Worm (Caenorhabditis elegans) whole organism, L3 larva: ENCODE results near the gene ttr-2.
A peak's percentile ranks its signal among the peaks of the same experiment; 100 is the strongest.

Source experiments
- ZK546.5 ChIP-seq: sonication (generic microtip); optimal IDR thresholded peaks from 2 replicates; lab custom pipeline; 2017; ENCODE audit warnings: missing biosample characterization, missing genetic modification characterization
- aly-2 ChIP-seq: fragments of 150-350 bp; optimal IDR thresholded peaks from 2 replicates; lab custom pipeline; 2014; ENCODE audit warnings: missing biosample characterization, missing genetic modification characterization
- ceh-16 ChIP-seq: sonication (generic microtip); optimal IDR thresholded peaks from 2 replicates; lab custom pipeline; 2017; ENCODE audit warnings: missing biosample characterization, missing genetic modification characterization
- ceh-28 ChIP-seq: fragments of 150-350 bp; optimal IDR thresholded peaks from 2 replicates; lab custom pipeline; 2014; ENCODE audit warnings: missing biosample characterization, missing genetic modification reagents, missing genetic modification characterization
- ceh-82 ChIP-seq: fragments of 150-350 bp; optimal IDR thresholded peaks from 2 replicates; lab custom pipeline; 2014; ENCODE audit warnings: missing biosample characterization, missing genetic modification characterization
- ceh-9 ChIP-seq: sonication (generic microtip); optimal IDR thresholded peaks from 2 replicates; lab custom pipeline; 2018; ENCODE audit warnings: missing biosample characterization, missing genetic modification characterization
- daf-12 ChIP-seq: fragments of 150-350 bp; optimal IDR thresholded peaks from 2 replicates; lab custom pipeline; 2014; ENCODE audit warnings: missing biosample characterization, missing genetic modification reagents, missing genetic modification characterization
- egl-5 ChIP-seq: fragments of 150-350 bp; optimal IDR thresholded peaks from 2 replicates; lab custom pipeline; 2017; ENCODE audit warnings: missing biosample characterization, missing genetic modification reagents, missing genetic modification characterization, inconsistent platforms
- elt-2 ChIP-seq: sonication (generic microtip); optimal IDR thresholded peaks from 2 replicates; lab custom pipeline; 2016; ENCODE audit warnings: missing genetic modification reagents, mild to moderate bottlenecking, missing genetic modification characterization, missing compliant biosample characterization
- elt-3 ChIP-seq, 3 experiments: fragments of 150-350 bp in 1 of 3; sonication (generic microtip) in 2 of 3; optimal IDR thresholded peaks; 2 replicates in 2 of 3; 4 replicates in 1 of 3; lab custom pipeline; 2014 to 2017; ENCODE audit warnings: missing biosample characterization in 3 of 3, missing genetic modification characterization in 3 of 3
- eor-1 ChIP-seq, 2 experiments: fragments of 150-350 bp; optimal IDR thresholded peaks; 2 replicates each; lab custom pipeline; 2014 to 2018; ENCODE audit warnings: missing biosample characterization in 2 of 2, missing genetic modification characterization in 2 of 2
- fkh-10 ChIP-seq: sonication (generic microtip); optimal IDR thresholded peaks from 2 replicates; lab custom pipeline; 2017; ENCODE audit warnings: missing biosample characterization, missing genetic modification reagents, missing genetic modification characterization
- fkh-2 ChIP-seq: fragments of 150-350 bp; optimal IDR thresholded peaks from 2 replicates; lab custom pipeline; 2014; ENCODE audit warnings: missing biosample characterization, missing genetic modification reagents, missing genetic modification characterization
- fos-1 ChIP-seq: fragments of 150-350 bp; optimal IDR thresholded peaks from 2 replicates; lab custom pipeline; 2014; ENCODE audit warnings: missing biosample characterization, missing genetic modification characterization
- hmg-11 ChIP-seq: sonication (generic microtip); optimal IDR thresholded peaks from 2 replicates; lab custom pipeline; 2016; ENCODE audit warnings: missing genetic modification characterization, missing compliant biosample characterization
- jun-1 ChIP-seq: fragments of 150-350 bp; optimal IDR thresholded peaks from 2 replicates; lab custom pipeline; 2014; ENCODE audit warnings: missing biosample characterization, missing genetic modification reagents, missing genetic modification characterization
- lin-15B ChIP-seq: fragments of 150-350 bp; optimal IDR thresholded peaks from 2 replicates; lab custom pipeline; 2014; ENCODE audit warnings: missing biosample characterization, missing genetic modification characterization
- lin-39 ChIP-seq: fragments of 150-350 bp; optimal IDR thresholded peaks from 2 replicates; lab custom pipeline; 2018; ENCODE audit warnings: missing biosample characterization, missing genetic modification reagents, missing genetic modification characterization
- lsy-12 ChIP-seq: sonication (generic microtip); optimal IDR thresholded peaks from 2 replicates; lab custom pipeline; 2016; ENCODE audit warnings: mild to moderate bottlenecking, missing genetic modification characterization, missing compliant biosample characterization
- mml-1 ChIP-seq: fragments of 150-350 bp; sonication (generic microtip); optimal IDR thresholded peaks from 3 replicates; lab custom pipeline; 2014; ENCODE audit warnings: missing biosample characterization, missing genetic modification characterization
- nfya-1 ChIP-seq: sonication (generic microtip); optimal IDR thresholded peaks from 2 replicates; lab custom pipeline; 2017; ENCODE audit warnings: missing genetic modification characterization, mild to moderate bottlenecking, missing compliant biosample characterization, antibody characterized with exemption, moderate library complexity; ENCODE audit not compliant: insufficient read depth
- nhr-23 ChIP-seq: fragments of 150-350 bp; optimal IDR thresholded peaks from 2 replicates; lab custom pipeline; 2014; ENCODE audit warnings: missing biosample characterization, missing genetic modification reagents, missing genetic modification characterization
- nhr-237 ChIP-seq: fragments of 150-350 bp; optimal IDR thresholded peaks from 2 replicates; lab custom pipeline; 2014; ENCODE audit warnings: missing biosample characterization, missing genetic modification characterization
- nhr-67 ChIP-seq: fragments of 150-350 bp; optimal IDR thresholded peaks from 2 replicates; lab custom pipeline; 2014; ENCODE audit warnings: missing biosample characterization, missing genetic modification characterization
- pha-4 ChIP-seq: fragments of 150-350 bp; optimal IDR thresholded peaks from 2 replicates; lab custom pipeline; 2014; ENCODE audit warnings: missing biosample characterization, missing genetic modification reagents, missing genetic modification characterization
- pqm-1 ChIP-seq: fragments of 150-350 bp; optimal IDR thresholded peaks from 2 replicates; lab custom pipeline; 2017; ENCODE audit warnings: missing biosample characterization, missing genetic modification characterization, inconsistent platforms
- skn-1 ChIP-seq: fragments of 150-350 bp; optimal IDR thresholded peaks from 2 replicates; lab custom pipeline; 2014; ENCODE audit warnings: missing biosample characterization, missing genetic modification characterization
- snpc-4 ChIP-seq: fragments of 150-350 bp; optimal IDR thresholded peaks from 2 replicates; lab custom pipeline; 2014; ENCODE audit warnings: missing biosample characterization, missing genetic modification characterization
- tbx-2 ChIP-seq: sonication (generic microtip); optimal IDR thresholded peaks from 2 replicates; lab custom pipeline; 2016; ENCODE audit warnings: mild to moderate bottlenecking, missing genetic modification characterization, missing compliant biosample characterization
- unc-62 ChIP-seq: fragments of 150-350 bp; sonication (generic microtip); optimal IDR thresholded peaks from 4 replicates; lab custom pipeline; 2014; ENCODE audit warnings: missing biosample characterization, missing genetic modification reagents, missing genetic modification characterization
- zag-1 ChIP-seq: fragments of 150-350 bp; optimal IDR thresholded peaks from 2 replicates; lab custom pipeline; 2014; ENCODE audit warnings: missing biosample characterization, missing genetic modification characterization
- ztf-11 ChIP-seq: fragments of 150-350 bp; optimal IDR thresholded peaks from 2 replicates; lab custom pipeline; 2014; ENCODE audit warnings: missing biosample characterization, missing genetic modification characterization

The ttr-2 gene

DNA sequence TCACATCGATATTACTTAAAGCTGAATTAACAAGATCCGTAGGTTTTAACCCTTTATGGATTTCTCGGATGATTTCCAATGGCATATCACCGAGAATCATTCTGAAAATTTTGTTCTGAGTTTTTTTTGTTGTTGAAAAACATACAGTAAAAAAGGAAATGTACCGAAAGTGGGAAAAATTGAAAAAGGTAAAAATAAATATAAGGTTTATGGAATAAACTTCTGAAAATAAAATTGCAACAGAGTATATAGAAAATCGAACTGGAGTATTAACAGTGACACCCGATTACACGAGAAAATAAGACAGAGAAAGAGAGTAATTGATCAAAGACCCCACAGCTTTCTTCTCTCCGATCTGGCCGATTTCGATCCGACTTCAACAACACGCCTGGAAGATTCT lies 24.3 kb downstream of the ttr-2 start, which contains the start of gene K03H1.11:
TSS of gene K03H1.11 (minus strand) at position 101 of the 400 bp plus-strand sequence.
- TF ChIP-seq elt-3 (tag; optimal IDR thresholded peaks at IDR 0.05; lab: Kevin White, UChicago) (no peak), ceh-9 (no peak), nhr-23 (peak; percentile 13)

DNA sequence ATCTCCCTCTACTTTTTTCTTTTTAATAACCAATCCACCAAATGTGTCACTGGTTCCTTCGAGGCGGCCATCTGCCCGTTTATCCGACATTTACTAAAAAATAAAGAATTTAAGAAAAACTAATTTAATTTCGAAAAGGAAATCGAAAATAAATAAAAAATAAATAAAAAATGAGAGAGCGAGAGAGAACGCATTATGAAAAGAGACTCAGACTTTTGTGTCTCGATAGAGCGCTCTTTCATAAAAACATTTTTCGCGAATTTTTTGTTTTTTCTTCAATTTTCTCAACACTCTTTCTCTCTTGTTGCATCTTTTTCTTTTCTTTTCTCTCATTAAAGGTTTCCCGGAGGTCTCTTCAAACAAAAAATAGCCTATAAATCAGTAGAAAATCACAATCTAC lies 28.6 kb downstream of the ttr-2 start, which contains the start of gene mog-1:
TSS of gene mog-1 (minus strand) at position 93 of the 400 bp plus-strand sequence.
- TF ChIP-seq ZK546.5 (tag; lab: Kevin White, UChicago) (no peak), unc-62 (GFP tag; lab: Kevin White, UChicago) (no peak), pha-4 (peak; percentile 60), egl-5 (tag; lab: Kevin White, UChicago) (peak; percentile 11), lin-15B (peak; percentile 17)
- TF ChIP-seq, all 47 proteins: peak for 3

DNA sequence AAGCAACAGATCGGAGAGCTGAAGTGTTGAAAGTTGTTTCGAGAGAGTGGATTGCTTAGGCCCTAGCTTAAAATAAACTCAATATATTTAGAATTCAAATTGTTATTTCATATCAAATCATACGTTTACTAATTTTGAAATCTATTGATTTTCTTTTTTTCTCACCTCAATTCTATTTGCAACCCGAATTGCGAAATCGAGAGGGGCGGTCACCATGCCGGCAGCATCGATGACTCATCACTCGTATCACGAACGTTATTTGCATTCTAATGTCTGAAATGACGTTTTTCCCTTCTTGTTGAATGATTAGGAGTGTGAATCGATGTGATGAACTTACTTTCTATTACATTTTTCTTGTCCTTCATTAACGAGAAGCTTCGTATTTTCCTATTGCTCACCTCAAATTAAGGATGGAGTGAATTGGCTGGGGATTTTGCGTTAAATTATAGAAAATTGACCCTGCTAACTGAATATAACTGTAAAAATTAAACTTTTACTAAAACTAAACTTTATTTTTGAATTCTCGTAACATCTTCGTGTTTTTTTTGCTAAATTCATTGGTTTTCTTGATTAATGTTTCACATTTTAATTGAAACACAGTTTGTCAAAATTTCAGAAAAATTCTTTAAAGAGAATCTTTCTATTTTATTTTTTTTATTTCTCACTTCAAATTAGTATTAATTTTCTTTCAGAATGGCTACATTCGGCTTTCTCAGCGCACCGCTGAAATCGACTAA lies 29.3 kb downstream of the ttr-2 start, which contains the start of gene alx-1:
TSS of gene alx-1 (plus strand) at position 687 of the 737 bp plus-strand sequence.
- TF ChIP-seq nfya-1 (tag; lab: Kevin White, UChicago) (peak; percentile 20), nhr-237 (no peak), hmg-11 (no peak), pha-4 (peak; percentile 39), jun-1 (tag; lab: Kevin White, UChicago) (peak; percentile 66), unc-62 (GFP tag; lab: Kevin White, UChicago) (no peak), ZK546.5 (tag; lab: Kevin White, UChicago) (no peak), elt-2 (tag; lab: Kevin White, UChicago) (peak; percentile 52), daf-12 (tag; lab: Kevin White, UChicago) (no peak), snpc-4 (peak; percentile 3), pqm-1 (peak; percentile 50), ceh-28 (tag; lab: Kevin White, UChicago) (peak; percentile 40), fos-1 (tag; lab: Kevin White, UChicago) (peak; percentile 62)

DNA sequence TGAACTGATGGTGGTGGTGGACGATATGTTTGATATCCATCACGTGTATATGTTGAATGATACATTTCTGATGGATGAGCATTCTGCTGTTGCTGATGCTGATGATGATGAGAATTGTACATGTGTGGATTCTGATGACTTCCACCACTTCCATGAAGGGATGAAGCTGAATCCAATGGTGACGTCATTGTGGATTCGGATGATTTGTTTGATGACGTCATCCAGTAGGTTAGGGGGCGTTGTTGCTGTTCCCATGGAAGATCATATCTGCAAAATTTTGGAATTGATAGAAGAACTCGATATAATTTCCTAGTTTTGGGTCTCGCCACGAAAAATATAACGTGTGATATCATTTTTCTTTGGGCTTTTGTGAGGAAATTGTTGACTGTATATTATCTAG lies 35.9 kb downstream of the ttr-2 start:
- TF ChIP-seq eor-1 (tag; optimal IDR thresholded peaks at IDR 0.05; lab: Kevin White, UChicago) (no peak), nhr-67 (tag; lab: Kevin White, UChicago) (no peak), ceh-16 (tag; lab: Kevin White, UChicago) (no peak), lsy-12 (no peak), aly-2 (no peak)

DNA sequence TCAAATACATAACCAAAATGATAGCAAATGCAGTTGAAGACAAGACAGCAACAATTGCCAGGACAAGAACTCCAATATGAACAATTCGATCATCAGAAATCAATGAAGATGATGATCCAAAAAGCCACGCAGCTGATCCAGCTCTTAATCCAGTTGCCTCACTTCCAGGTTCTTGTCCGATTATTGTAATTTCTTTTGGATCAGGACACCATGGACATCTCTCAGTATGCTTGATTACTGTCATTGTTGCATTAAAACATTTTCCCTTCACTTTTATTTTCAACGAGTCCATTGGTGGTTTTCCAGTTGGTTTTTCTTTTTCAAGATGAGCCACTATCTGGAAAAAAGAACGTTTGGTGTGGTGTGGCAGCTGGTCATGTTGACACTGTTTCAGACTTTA lies 36.8 kb downstream of the ttr-2 start:
- no peak for TF ChIP-seq fos-1 (tag; lab: Kevin White, UChicago)
- no peak for TF ChIP-seq daf-12 (tag; lab: Kevin White, UChicago)
- no peak for TF ChIP-seq ztf-11 (tag; lab: Kevin White, UChicago)
- TF ChIP-seq nhr-237: no peak
- TF ChIP-seq mml-1 (tag; lab: Kevin White, UChicago): no peak
- no peak for TF ChIP-seq hmg-11
- TF ChIP-seq snpc-4: no peak
- no peak for TF ChIP-seq fkh-10 (GFP tag; lab: Kevin White, UChicago)
- TF ChIP-seq ceh-16 (tag; lab: Kevin White, UChicago): no peak
- TF ChIP-seq ceh-82: no peak
- no peak for TF ChIP-seq ceh-9
- TF ChIP-seq tbx-2 (tag; lab: Kevin White, UChicago): no peak
- TF ChIP-seq, all 47 proteins: peak for 0

DNA sequence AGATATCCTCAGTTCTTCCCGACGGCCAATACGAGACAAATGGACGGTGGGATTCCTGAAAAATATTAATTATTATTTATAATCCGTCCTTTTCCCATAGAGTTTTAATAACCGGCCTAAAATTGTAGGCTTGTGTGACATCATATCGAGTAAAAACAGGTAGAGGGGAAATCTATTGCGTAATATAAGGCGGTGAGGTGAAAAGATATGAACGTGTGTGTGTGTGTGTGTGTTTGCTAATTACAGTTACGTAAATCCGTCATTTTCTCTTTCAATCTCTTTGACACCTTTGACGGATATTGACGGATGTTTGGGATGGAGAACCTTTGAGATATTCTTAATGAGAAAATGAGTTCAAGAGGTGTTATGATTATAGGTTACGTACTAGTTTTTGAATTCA lies 37.9 kb downstream of the ttr-2 start:
- no peak for TF ChIP-seq fos-1 (tag; lab: Kevin White, UChicago)
- no peak for TF ChIP-seq lsy-12
- TF ChIP-seq unc-62 (GFP tag; lab: Kevin White, UChicago): no peak
- no peak for TF ChIP-seq fkh-10 (GFP tag; lab: Kevin White, UChicago)
- no peak for TF ChIP-seq skn-1 (tag; lab: Kevin White, UChicago)
- no peak for TF ChIP-seq zag-1 (tag; lab: Kevin White, UChicago)
- no peak for TF ChIP-seq pqm-1
- TF ChIP-seq ceh-82: no peak
- TF ChIP-seq hmg-11: no peak
- no peak for TF ChIP-seq mml-1 (tag; lab: Kevin White, UChicago)
- TF ChIP-seq fkh-2 (tag; lab: Kevin White, UChicago): no peak
- TF ChIP-seq lin-39 (tag; lab: Kevin White, UChicago): no peak
- no peak for TF ChIP-seq pha-4
- no peak for TF ChIP-seq nhr-23
- TF ChIP-seq lin-15B: no peak
- no peak for TF ChIP-seq ceh-16 (tag; lab: Kevin White, UChicago)
- no peak for TF ChIP-seq elt-3 (tag; optimal IDR thresholded peaks at IDR 0.05; lab: Kevin White, UChicago)
